Worm (Caenorhabditis elegans): ENCODE data around the gene fbxb-44.
"Not testable (repeated sequence)": the region's sequence is repeated elsewhere in the genome, so short reads cannot be mapped to it uniquely, and the experiment has no call there.

The fbxb-44 gene

ce11 chrII:1535931-1536330 lies 2.8 kb upstream of the fbxb-44 start, which contains the start of gene fbxb-43:
TSS of gene fbxb-43 (plus strand) at chrII:1536231.
- TF ChIP-seq ceh-28 (tag; optimal IDR thresholded peaks at IDR 0.05) (no peak), set-16 (GFP tag; IDR thresholded peaks at IDR 0.05) (no peak), nhr-42 (GFP tag; IDR thresholded peaks at IDR 0.05) (no peak), ceh-44 (GFP tag; IDR thresholded peaks at IDR 0.05) (no peak), dmd-9 (GFP tag; IDR thresholded peaks at IDR 0.05) (no peak), dpl-1 (GFP tag; optimal IDR thresholded peaks at IDR 0.05) (no peak), nhr-76 (tag; optimal IDR thresholded peaks at IDR 0.05) (no peak), spr-3 (GFP tag; optimal IDR thresholded peaks at IDR 0.05) (no peak), snpc-1.2 (GFP tag; IDR thresholded peaks at IDR 0.05) (no peak), ztf-7 (tag; optimal IDR thresholded peaks at IDR 0.05) (no peak), nhr-10 (tag; optimal IDR thresholded peaks at IDR 0.05) (no peak), rbr-2 (tag; optimal IDR thresholded peaks at IDR 0.05) (no peak), nhr-77 (tag; optimal IDR thresholded peaks at IDR 0.05) (no peak), zip-2 (tag; optimal IDR thresholded peaks at IDR 0.05) (no peak)

ce11 chrII:1537321-1537720 lies 1.4 kb upstream of the fbxb-44 start, which contains the start of gene fbxb-42:
TSS of gene fbxb-42 (plus strand) at chrII:1537621.
- TF ChIP-seq unc-62 (GFP tag; optimal IDR thresholded peaks at IDR 0.05 in 1 of 2): peak in 1 of 2 experiments; percentile 27
- TF ChIP-seq unc-62 (tag; optimal IDR thresholded peaks at IDR 0.05): no peak
- TF ChIP-seq mdt-29 (GFP tag; IDR thresholded peaks at IDR 0.05): no peak

- TF ChIP-seq attf-4 (tag; optimal IDR thresholded peaks at IDR 0.05); spr-3 (GFP tag; optimal IDR thresholded peaks at IDR 0.05); ZK546.5 (tag; optimal IDR thresholded peaks at IDR 0.05): not testable (repeated sequence)
Measured at ce11 chrII:1540628-1541027, 1.9 kb downstream of the fbxb-44 start, which contains the start of gene poml-4. TSS of gene poml-4 (plus strand) at chrII:1540928.

ce11 chrII:1543182-1543581 lies 4.5 kb downstream of the fbxb-44 start, which contains the start of gene K05F6.4:
TSS of gene K05F6.4 (plus strand) at chrII:1543482.
- TF ChIP-seq zip-11 (GFP tag; IDR thresholded peaks at IDR 0.05); zfp-2 (tag; optimal IDR thresholded peaks at IDR 0.05); skn-1 (tag; optimal IDR thresholded peaks at IDR 0.05): not testable (repeated sequence)

- TF ChIP-seq ztf-7 (tag; optimal IDR thresholded peaks at IDR 0.05) (no peak), unc-62 (GFP tag; optimal IDR thresholded peaks at IDR 0.05 in 1 of 2) (peak in 1 of 2 experiments; percentile 33), unc-62 (tag; optimal IDR thresholded peaks at IDR 0.05) (no peak), saeg-2 (GFP tag; IDR thresholded peaks at IDR 0.05) (no peak)
Measured at ce11 chrII:1545625-1546024, 6.9 kb downstream of the fbxb-44 start, which contains the start of gene K05F6.12. TSS of gene K05F6.12 (plus strand) at chrII:1545925.

- TF ChIP-seq aha-1 (tag) (peak; percentile 19), hlh-30 (tag; optimal IDR thresholded peaks at IDR 0.05; ENCODE audit: insufficient read depth) (no peak)
Measured at ce11 chrII:1550501-1550900, 11.8 kb downstream of the fbxb-44 start, which contains the start of the genes fbxb-52 and fbxb-51. TSS of gene fbxb-52 (minus strand) at chrII:1550601. TSS of gene fbxb-51 (plus strand) at chrII:1550712.

ce11 chrII:1556217-1556616 lies 17.5 kb downstream of the fbxb-44 start, which contains the start of the genes fbxb-54 and fbxb-50:
TSS of gene fbxb-54 (minus strand) at chrII:1556317.
TSS of gene fbxb-50 (plus strand) at chrII:1556443.
- TF ChIP-seq aly-2 (tag; optimal IDR thresholded peaks at IDR 0.05); spr-3 (GFP tag; optimal IDR thresholded peaks at IDR 0.05); mdt-29 (GFP tag; IDR thresholded peaks at IDR 0.05): not testable (repeated sequence)

- TF ChIP-seq rbr-2 (tag; optimal IDR thresholded peaks at IDR 0.05) (no peak), F49E8.2 (tag; optimal IDR thresholded peaks at IDR 0.05; ENCODE audit: borderline replicate concordance) (no peak), cey-2 (tag; optimal IDR thresholded peaks at IDR 0.05; ENCODE audit: borderline replicate concordance, insufficient read depth) (no peak), spr-1 (tag; optimal IDR thresholded peaks at IDR 0.05) (no peak), ceh-28 (tag; optimal IDR thresholded peaks at IDR 0.05) (no peak), zip-11 (GFP tag; IDR thresholded peaks at IDR 0.05) (no peak), nhr-6 (tag; optimal IDR thresholded peaks at IDR 0.05) (no peak), unc-62 (GFP tag; optimal IDR thresholded peaks at IDR 0.05 in 1 of 2) (peak in 1 of 2 experiments; percentile 41), unc-62 (tag; optimal IDR thresholded peaks at IDR 0.05) (no peak)
Measured at ce11 chrII:1560839-1561238, 22.1 kb downstream of the fbxb-44 start.
